Worm (Caenorhabditis elegans): ENCODE data around the gene E01B7.2.

Gene E01B7.2

DNA sequence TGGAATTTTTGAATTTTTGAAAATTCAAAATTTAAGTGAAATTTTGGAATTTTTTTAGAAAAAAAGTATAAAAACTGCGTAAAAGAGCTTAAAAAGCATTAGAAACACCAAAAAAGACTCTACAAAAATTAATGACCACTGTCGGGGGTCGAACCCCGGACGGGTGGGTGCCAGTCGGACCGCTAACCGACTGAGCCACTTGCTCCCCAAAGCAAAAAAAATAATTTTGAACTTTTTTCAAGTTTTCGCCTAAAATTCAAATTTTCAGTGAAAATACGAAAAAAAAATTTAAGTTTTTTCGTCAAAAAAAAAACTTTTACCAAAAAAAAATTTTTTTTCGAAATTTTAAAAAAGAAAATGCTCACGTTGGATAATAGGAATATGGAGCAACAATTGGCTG is 25.7 kb downstream of the E01B7.2 start:
- TF ChIP-seq nhr-11 (tag; optimal IDR thresholded peaks at IDR 0.05) = no peak
- TF ChIP-seq ztf-1 (GFP tag; conservative IDR thresholded peaks at IDR 0.05) = no peak
- no peak for TF ChIP-seq elt-1 (tag; optimal IDR thresholded peaks at IDR 0.05)
- no peak for TF ChIP-seq skn-1 (tag; optimal IDR thresholded peaks at IDR 0.05)
- no peak for TF ChIP-seq ztf-11 (tag; optimal IDR thresholded peaks at IDR 0.05)
- TF ChIP-seq nhr-77 (tag; optimal IDR thresholded peaks at IDR 0.05) = no peak
- TF ChIP-seq egl-27 (tag; optimal IDR thresholded peaks at IDR 0.05) = no peak
- no peak for TF ChIP-seq nhr-10 (tag; optimal IDR thresholded peaks at IDR 0.05)
- no peak for TF ChIP-seq R02D3.7 (tag; optimal IDR thresholded peaks at IDR 0.05)
- no peak for TF ChIP-seq peb-1 (tag; optimal IDR thresholded peaks at IDR 0.05)
- no peak for TF ChIP-seq snpc-4 (tag; optimal IDR thresholded peaks at IDR 0.05)
- TF ChIP-seq unc-62 (GFP tag; optimal IDR thresholded peaks at IDR 0.05) = no peak
- TF ChIP-seq crh-2 (tag; optimal IDR thresholded peaks at IDR 0.05) = no peak
- no peak for TF ChIP-seq unc-55 (GFP tag; optimal IDR thresholded peaks at IDR 0.05)

DNA sequence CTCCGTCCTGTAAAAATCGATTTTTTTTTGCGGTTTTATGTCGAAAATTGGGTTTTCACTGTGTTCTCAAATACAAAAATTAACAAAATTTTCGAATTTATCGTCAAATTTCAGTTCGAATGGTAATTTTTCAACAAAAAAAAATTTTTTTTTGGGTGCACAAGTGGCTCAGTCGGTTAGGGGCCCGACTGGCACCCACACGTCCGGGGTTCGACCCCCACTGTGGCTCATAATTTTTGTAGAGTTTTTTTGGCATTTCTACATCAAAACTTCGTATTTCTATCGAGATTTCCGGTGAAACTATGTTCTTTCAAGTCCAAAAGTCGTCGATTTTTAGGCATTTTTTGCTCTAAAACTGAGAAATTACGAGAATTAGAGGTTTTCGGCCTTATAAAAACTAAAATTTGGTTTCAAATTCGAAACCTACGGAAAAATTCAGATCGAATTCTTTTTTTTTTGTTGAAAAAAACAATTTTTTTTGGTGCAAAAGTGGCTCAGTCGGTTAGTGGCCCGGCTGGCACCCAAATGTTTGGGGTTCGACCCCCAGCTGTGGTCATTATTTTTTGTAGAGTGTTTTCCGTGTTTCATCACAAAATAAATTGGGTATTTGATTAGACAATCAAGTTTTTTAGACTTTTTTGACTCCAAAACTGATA is 26.6 kb downstream of the E01B7.2 start:
- TF ChIP-seq elt-1 (tag; optimal IDR thresholded peaks at IDR 0.05) = no peak
- TF ChIP-seq ceh-16 (tag; optimal IDR thresholded peaks at IDR 0.05) = no peak
- TF ChIP-seq ztf-11 (tag; optimal IDR thresholded peaks at IDR 0.05) = no peak
- no peak for TF ChIP-seq fos-1 (tag; optimal IDR thresholded peaks at IDR 0.05)
- TF ChIP-seq nhr-129 (tag; optimal IDR thresholded peaks at IDR 0.05) = no peak
- no peak for TF ChIP-seq nhr-10 (tag; optimal IDR thresholded peaks at IDR 0.05)
- no peak for TF ChIP-seq ztf-1 (GFP tag; conservative IDR thresholded peaks at IDR 0.05)
- no peak for TF ChIP-seq mab-5 (tag; optimal IDR thresholded peaks at IDR 0.05)
- TF ChIP-seq unc-39 (tag; optimal IDR thresholded peaks at IDR 0.05) = no peak
- TF ChIP-seq R02D3.7 (tag; optimal IDR thresholded peaks at IDR 0.05) = no peak
- no peak for TF ChIP-seq snpc-4 (tag; optimal IDR thresholded peaks at IDR 0.05)
- TF ChIP-seq lin-39 (tag; optimal IDR thresholded peaks at IDR 0.05) = no peak
- TF ChIP-seq F13H6.1 (tag; optimal IDR thresholded peaks at IDR 0.05) = no peak
- TF ChIP-seq dmd-4 (tag; optimal IDR thresholded peaks at IDR 0.05) = no peak

DNA sequence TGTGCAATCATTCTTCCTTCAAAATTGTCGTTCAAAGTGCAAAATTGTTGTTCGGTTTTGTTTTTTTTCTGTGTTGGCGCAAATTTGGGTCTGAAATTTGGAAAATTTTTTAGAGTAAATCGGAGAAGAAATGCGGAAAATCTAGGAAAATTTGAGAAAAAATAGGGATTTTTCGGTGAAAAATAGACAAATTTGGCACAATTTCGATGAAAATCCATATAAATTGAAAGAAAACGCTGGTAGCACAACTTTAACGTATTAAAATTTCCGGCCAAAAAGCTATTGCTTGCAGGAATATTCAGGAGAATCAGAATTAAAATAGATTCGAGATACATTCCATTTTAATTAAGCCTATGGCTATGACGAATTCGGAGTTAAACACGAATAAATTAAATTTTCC is 27.5 kb downstream of the E01B7.2 start, which contains the start of gene dpy-21:
dpy-21 (minus strand) TSS at position 101 of the 400 bp plus-strand sequence.
- TF ChIP-seq mdl-1 (tag; optimal IDR thresholded peaks at IDR 0.05) (no peak), sma-9 (GFP tag; optimal IDR thresholded peaks at IDR 0.05) (no peak), sma-9 (tag; optimal IDR thresholded peaks at IDR 0.05) (no peak), gmeb-1 (tag; optimal IDR thresholded peaks at IDR 0.05) (no peak), elt-3 (tag; optimal IDR thresholded peaks at IDR 0.05) (no peak), snpc-4 (tag; optimal IDR thresholded peaks at IDR 0.05) (no peak), ceh-16 (tag; optimal IDR thresholded peaks at IDR 0.05) (no peak), ZK546.5 (tag; optimal IDR thresholded peaks at IDR 0.05) (no peak), zag-1 (tag; optimal IDR thresholded peaks at IDR 0.05) (no peak), mab-5 (tag; optimal IDR thresholded peaks at IDR 0.05) (no peak), unc-62 (GFP tag; optimal IDR thresholded peaks at IDR 0.05) (no peak), egl-27 (tag; optimal IDR thresholded peaks at IDR 0.05) (no peak), lin-11 (tag; optimal IDR thresholded peaks at IDR 0.05) (no peak), nhr-25 (tag; optimal IDR thresholded peaks at IDR 0.05) (no peak), R02D3.7 (tag; optimal IDR thresholded peaks at IDR 0.05) (no peak), nhr-6 (tag; optimal IDR thresholded peaks at IDR 0.05) (no peak)

DNA sequence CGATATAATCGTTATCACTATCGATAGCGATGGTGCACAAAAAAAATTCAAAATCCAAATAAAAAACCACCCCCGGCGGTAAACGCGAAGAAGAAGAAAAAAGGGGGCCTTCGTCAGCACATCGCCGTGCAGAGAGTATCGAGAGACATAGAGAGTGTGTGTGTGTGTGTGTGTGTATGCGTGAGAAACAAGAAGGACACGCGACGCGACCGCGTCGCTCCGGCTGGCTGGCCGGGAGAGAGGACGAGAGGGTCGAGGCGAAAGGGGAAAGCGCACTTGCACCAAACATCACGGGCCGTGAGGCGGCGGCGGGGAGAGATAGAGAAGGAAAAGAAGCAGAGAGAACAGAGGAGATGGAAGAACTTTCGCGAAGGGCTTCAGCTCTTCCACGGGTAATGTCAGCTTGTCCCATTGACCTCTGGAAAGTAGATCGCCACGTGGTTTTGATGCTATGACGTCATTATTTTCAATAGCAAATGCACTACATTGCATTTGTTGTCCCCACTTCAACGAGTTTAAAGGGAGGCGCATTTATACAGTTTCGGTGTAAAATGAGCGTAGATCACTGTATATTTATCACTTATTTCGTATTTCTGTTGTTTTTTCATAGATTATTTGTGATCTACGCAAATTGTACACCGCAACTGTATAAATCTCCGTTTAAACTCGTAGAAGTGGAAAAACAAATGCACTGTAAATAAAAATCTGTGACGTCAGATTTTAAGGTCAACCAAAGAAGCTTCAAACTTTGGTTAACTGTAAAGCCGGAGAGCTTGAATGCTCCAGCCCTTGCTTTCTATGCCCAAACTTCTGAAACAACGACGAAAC is 29.8 kb downstream of the E01B7.2 start, which contains the start of gene Y59A8B.24:
Y59A8B.24 (plus strand) TSS at position 778 of the 828 bp plus-strand sequence.
- no peak for TF ChIP-seq nhr-10 (tag; optimal IDR thresholded peaks at IDR 0.05)
- peak; percentile 47 for TF ChIP-seq unc-39 (tag; optimal IDR thresholded peaks at IDR 0.05)
- TF ChIP-seq sma-9 (GFP tag; optimal IDR thresholded peaks at IDR 0.05) = peak; percentile 86
- TF ChIP-seq sma-9 (tag; optimal IDR thresholded peaks at IDR 0.05) = no peak
- peak; percentile 95 for TF ChIP-seq lin-13 (GFP tag; optimal IDR thresholded peaks at IDR 0.05)
- peak; percentile 72 for TF ChIP-seq blmp-1 (tag; optimal IDR thresholded peaks at IDR 0.05; ENCODE audit: insufficient read depth)
- TF ChIP-seq nhr-23 (tag; optimal IDR thresholded peaks at IDR 0.05) = no peak
- TF ChIP-seq nhr-77 (tag; optimal IDR thresholded peaks at IDR 0.05) = peak; percentile 5
- TF ChIP-seq ceh-82 (tag; optimal IDR thresholded peaks at IDR 0.05) = peak; percentile 36
- TF ChIP-seq nhr-129 (tag; optimal IDR thresholded peaks at IDR 0.05) = peak; percentile 94
- no peak for TF ChIP-seq elt-3 (tag; optimal IDR thresholded peaks at IDR 0.05)
- TF ChIP-seq sem-4 (tag; optimal IDR thresholded peaks at IDR 0.05) = peak; percentile 76
- peak; percentile 98 for TF ChIP-seq C34F6.9 (tag; optimal IDR thresholded peaks at IDR 0.05)
- TF ChIP-seq R02D3.7 (tag; optimal IDR thresholded peaks at IDR 0.05) = no peak
- no peak for TF ChIP-seq elt-1 (tag; optimal IDR thresholded peaks at IDR 0.05)
- peak; percentile 55 to 76 for TF ChIP-seq mdl-1 (tag; optimal IDR thresholded peaks at IDR 0.05)
- peak; percentile 78 for TF ChIP-seq nhr-6 (tag; optimal IDR thresholded peaks at IDR 0.05)
- TF ChIP-seq ZK546.5 (tag; optimal IDR thresholded peaks at IDR 0.05) = peak; percentile 37
- peak; percentile 95 for TF ChIP-seq crh-2 (tag; optimal IDR thresholded peaks at IDR 0.05)
- peak; percentile 75 for TF ChIP-seq fos-1 (tag; optimal IDR thresholded peaks at IDR 0.05)
- no peak for TF ChIP-seq skn-1 (tag; optimal IDR thresholded peaks at IDR 0.05)
- TF ChIP-seq lin-11 (tag; optimal IDR thresholded peaks at IDR 0.05) = peak; percentile 88
- TF ChIP-seq zag-1 (tag; optimal IDR thresholded peaks at IDR 0.05) = peak; percentile 70
- TF ChIP-seq F13H6.1 (tag; optimal IDR thresholded peaks at IDR 0.05) = peak; percentile 95
- peak; percentile 69 for TF ChIP-seq egl-27 (tag; optimal IDR thresholded peaks at IDR 0.05)
- TF ChIP-seq nhr-11 (tag; optimal IDR thresholded peaks at IDR 0.05) = no peak
- peak; percentile 85 for TF ChIP-seq snpc-4 (tag; optimal IDR thresholded peaks at IDR 0.05)
- TF ChIP-seq ceh-16 (tag; optimal IDR thresholded peaks at IDR 0.05) = peak; percentile 73
- TF ChIP-seq sma-3 (GFP tag; optimal IDR thresholded peaks at IDR 0.05) = peak; percentile 93
- no peak for TF ChIP-seq alr-1 (tag; optimal IDR thresholded peaks at IDR 0.05)
- peak; percentile 84 for TF ChIP-seq ama-1 (optimal IDR thresholded peaks at IDR 0.05)

Data from whole organism, L2 larva.